Worm (Caenorhabditis elegans) whole organism, mixed stage, embryonic: ENCODE results near the gene C27B7.9.

Experiments
- ceh-39 ChIP-seq: fragments of 150-350 bp; optimal IDR thresholded peaks from 2 replicates; lab custom pipeline; 2014; ENCODE audit warnings: missing biosample characterization, missing genetic modification characterization
- cnd-1 ChIP-seq: fragments of 200-800 bp; sonication (Bioruptor generic); optimal IDR thresholded peaks from 2 replicates; lab custom pipeline; 2018; ENCODE audit warnings: mild to moderate bottlenecking, missing genetic modification characterization, missing compliant biosample characterization
- elt-3 ChIP-seq: fragments of 150-350 bp; optimal IDR thresholded peaks from 2 replicates; lab custom pipeline; 2014; ENCODE audit warnings: missing biosample characterization, missing genetic modification characterization
- lin-13 ChIP-seq: fragments of 150-350 bp; optimal IDR thresholded peaks from 2 replicates; lab custom pipeline; 2014; ENCODE audit warnings: missing biosample characterization, missing genetic modification characterization
- lsy-2 ChIP-seq: fragments of 150-350 bp; optimal IDR thresholded peaks from 2 replicates; lab custom pipeline; 2014; ENCODE audit warnings: missing biosample characterization, missing genetic modification characterization
- nhr-12 ChIP-seq: fragments of 150-350 bp; optimal IDR thresholded peaks from 2 replicates; lab custom pipeline; 2014; ENCODE audit warnings: missing biosample characterization, missing genetic modification characterization
- nhr-237 ChIP-seq: fragments of 150-350 bp; optimal IDR thresholded peaks from 2 replicates; lab custom pipeline; 2014; ENCODE audit warnings: missing biosample characterization, missing genetic modification characterization
- nhr-28 ChIP-seq: fragments of 150-350 bp; optimal IDR thresholded peaks from 2 replicates; lab custom pipeline; 2014; ENCODE audit warnings: missing biosample characterization, missing genetic modification characterization
- pha-4 ChIP-seq: fragments of 150-350 bp; optimal IDR thresholded peaks from 2 replicates; lab custom pipeline; 2018; ENCODE audit warnings: missing biosample characterization, missing genetic modification reagents, missing genetic modification characterization
- snpc-4 ChIP-seq: fragments of 150-350 bp; optimal IDR thresholded peaks from 2 replicates; lab custom pipeline; 2014; ENCODE audit warnings: missing biosample characterization, missing genetic modification characterization
- unc-39 ChIP-seq: fragments of 150-350 bp; optimal IDR thresholded peaks from 2 replicates; lab custom pipeline; 2014; ENCODE audit warnings: missing biosample characterization, missing genetic modification characterization
- unc-62 ChIP-seq: fragments of 150-350 bp; optimal IDR thresholded peaks from 2 replicates; lab custom pipeline; 2014; ENCODE audit warnings: missing biosample characterization, missing genetic modification reagents, missing genetic modification characterization
- ztf-11 ChIP-seq: fragments of 150-350 bp; optimal IDR thresholded peaks from 2 replicates; lab custom pipeline; 2014; ENCODE audit warnings: missing biosample characterization, missing genetic modification characterization

DNA sequence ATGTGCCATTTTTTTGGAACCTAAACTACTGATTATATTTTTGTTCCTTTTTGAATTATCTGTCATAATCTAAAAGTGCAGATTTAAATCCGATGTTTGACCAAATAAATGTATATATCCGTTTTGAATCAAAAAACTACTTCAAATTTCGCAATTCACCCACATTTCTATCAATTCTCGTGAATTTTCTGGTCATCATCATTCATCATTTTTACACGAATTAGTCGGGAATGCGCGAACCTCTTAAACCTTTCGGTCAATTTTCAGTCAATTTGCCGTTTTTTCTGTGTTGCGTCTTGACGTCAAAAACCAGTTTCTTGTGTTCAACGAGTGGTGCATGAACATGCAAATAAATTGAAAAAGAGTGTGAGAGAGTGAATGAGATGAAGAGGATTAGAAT lies 38.2 kb upstream of the C27B7.9 start:
- TF ChIP-seq lin-13 (no peak), ceh-39 (tag; lab: Kevin White, UChicago) (no peak), snpc-4 (no peak), cnd-1 (tag; lab: Kevin White, UChicago) (no peak), elt-3 (tag; lab: Kevin White, UChicago) (no peak), pha-4 (tag; lab: Kevin White, UChicago) (no peak), unc-39 (tag; lab: Kevin White, UChicago) (no peak), nhr-12 (tag; lab: Kevin White, UChicago) (no peak), nhr-28 (tag; lab: Kevin White, UChicago) (no peak), lsy-2 (tag; lab: Kevin White, UChicago) (no peak), unc-62 (GFP tag; lab: Kevin White, UChicago) (no peak), nhr-237 (no peak), ztf-11 (tag; lab: Kevin White, UChicago) (no peak)
